Fruit fly (Drosophila melanogaster) whole organism: ENCODE measurements around the gene Fbp2.

Source experiments
- CG8478 ChIP-seq: fragments of >200 bp; optimal IDR thresholded peaks from 2 replicates; lab custom pipeline; 2018; ENCODE audit warnings: inconsistent platforms
- usp ChIP-seq: fragments of >200 bp; optimal IDR thresholded peaks from 2 replicates; lab custom pipeline; 2017; ENCODE audit warnings: missing biosample characterization, missing genetic modification characterization, mixed read lengths

DNA sequence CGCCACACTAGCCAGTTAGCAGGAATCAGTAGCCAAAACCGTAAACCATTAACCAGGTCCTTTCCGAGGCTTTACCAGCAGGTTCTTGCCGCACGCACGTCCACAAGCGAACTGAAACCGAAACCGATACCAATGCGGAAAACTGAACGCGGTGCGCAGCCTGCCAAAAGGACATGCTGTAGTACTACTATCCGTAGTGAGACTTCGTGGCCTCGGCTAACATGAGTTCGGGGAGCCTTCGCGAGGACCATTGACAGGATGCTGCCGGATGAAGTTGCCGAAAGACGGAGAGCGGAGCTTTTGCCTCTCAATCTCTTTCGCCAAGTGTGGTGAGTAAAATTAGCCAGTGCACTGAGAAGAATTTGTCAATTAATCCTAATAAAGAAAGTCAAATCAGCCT is 11.5 kb upstream of the Fbp2 start, which contains the start of gene Shawl:
- TF ChIP-seq usp (GFP tag; lab: Kevin White, UChicago) = no peak
- no peak for TF ChIP-seq CG8478
